Worm (Caenorhabditis elegans): Measurements from ENCODE around the gene nhr-35.
A peak's percentile ranks its signal among the peaks of the same experiment; 100 is the strongest.

nhr-35 gene

ce11 chrX:4532160-4532741 lies at the start of gene nhr-35:
Gene nhr-35 (plus strand): TSS chrX:4532691.
- TF ChIP-seq tra-4 (tag; optimal IDR thresholded peaks at IDR 0.05): no peak
- TF ChIP-seq tbx-11 (GFP tag; IDR thresholded peaks at IDR 0.05): no peak
- TF ChIP-seq hmg-4 (GFP tag; optimal IDR thresholded peaks at IDR 0.05): peak; percentile 19
- TF ChIP-seq scrt-1 (GFP tag; IDR thresholded peaks at IDR 0.05): no peak
- no peak for TF ChIP-seq B0310.2 (tag; optimal IDR thresholded peaks at IDR 0.05)

DNA sequence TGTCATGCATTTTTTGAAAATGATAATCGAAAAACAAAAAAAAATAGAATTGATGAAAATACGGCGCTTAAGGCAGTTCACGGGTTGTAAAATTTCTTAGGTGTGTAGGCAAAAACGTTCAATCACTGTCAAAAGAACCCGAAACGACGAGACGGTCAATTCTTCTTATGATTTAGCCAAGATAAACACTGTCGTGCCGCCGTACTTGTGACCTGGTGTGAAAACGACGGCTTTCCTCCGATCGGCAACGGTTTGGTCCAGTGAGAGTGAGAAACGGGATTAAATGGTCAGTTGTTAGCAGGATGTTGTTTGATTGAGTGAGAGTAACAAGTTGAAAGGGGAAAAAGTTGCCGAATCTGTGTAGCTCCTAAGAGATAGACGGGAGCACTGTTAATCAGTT lies 48.4 kb upstream of the nhr-35 start:
- TF ChIP-seq F13C5.2 (tag; optimal IDR thresholded peaks at IDR 0.05) (no peak), tra-4 (tag; optimal IDR thresholded peaks at IDR 0.05) (no peak), scrt-1 (GFP tag; IDR thresholded peaks at IDR 0.05) (no peak), ceh-36 (tag; optimal IDR thresholded peaks at IDR 0.05) (no peak), sea-1 (GFP tag; conservative IDR thresholded peaks at IDR 0.05) (no peak), hmg-4 (GFP tag; optimal IDR thresholded peaks at IDR 0.05) (no peak), pes-1 (GFP tag; IDR thresholded peaks at IDR 0.05) (no peak), hmbx-1 (tag; optimal IDR thresholded peaks at IDR 0.05) (no peak), ama-1 (optimal IDR thresholded peaks at IDR 0.05) (no peak), hnd-1 (tag; optimal IDR thresholded peaks at IDR 0.05) (no peak), ets-7 (tag; optimal IDR thresholded peaks at IDR 0.05) (no peak)

ce11 chrX:4488807-4489336 lies 43.6 kb upstream of the nhr-35 start, which contains the start of gene ncr-1:
Gene ncr-1 (minus strand): TSS chrX:4488857.
- TF ChIP-seq B0310.2 (tag; optimal IDR thresholded peaks at IDR 0.05): no peak
- TF ChIP-seq tbx-11 (GFP tag; IDR thresholded peaks at IDR 0.05): no peak
- TF ChIP-seq aly-1 (tag; optimal IDR thresholded peaks at IDR 0.05): no peak
- TF ChIP-seq ets-7 (tag; optimal IDR thresholded peaks at IDR 0.05): no peak
- no peak for TF ChIP-seq sea-1 (GFP tag; conservative IDR thresholded peaks at IDR 0.05)

DNA sequence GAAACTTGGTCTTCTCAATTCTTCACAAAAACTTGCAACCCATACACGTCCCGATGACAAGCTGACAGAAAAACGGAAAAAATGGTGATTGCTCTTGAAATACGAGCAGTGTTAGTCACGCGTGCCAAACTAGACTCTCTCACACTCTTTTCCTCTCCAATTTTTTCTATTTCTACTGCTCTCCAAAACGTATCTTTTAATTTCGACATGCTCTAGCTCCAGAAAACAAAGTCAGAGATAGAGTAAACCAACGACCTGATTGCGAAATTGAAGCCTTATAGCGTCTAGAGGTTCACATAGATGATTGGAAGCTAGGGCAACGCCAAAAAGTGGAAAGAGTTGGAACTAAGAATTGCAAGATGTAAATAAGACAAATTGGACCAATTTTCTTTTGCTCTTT lies 42.1 kb upstream of the nhr-35 start:
- TF ChIP-seq ceh-13 (GFP tag; optimal IDR thresholded peaks at IDR 0.05) (no peak), flt-1 (GFP tag; IDR thresholded peaks at IDR 0.05) (no peak), hnd-1 (tag; optimal IDR thresholded peaks at IDR 0.05) (no peak), ama-1 (optimal IDR thresholded peaks at IDR 0.05) (no peak), B0310.2 (tag; optimal IDR thresholded peaks at IDR 0.05) (no peak), hmbx-1 (tag; optimal IDR thresholded peaks at IDR 0.05) (no peak), tra-4 (tag; optimal IDR thresholded peaks at IDR 0.05) (no peak)

DNA sequence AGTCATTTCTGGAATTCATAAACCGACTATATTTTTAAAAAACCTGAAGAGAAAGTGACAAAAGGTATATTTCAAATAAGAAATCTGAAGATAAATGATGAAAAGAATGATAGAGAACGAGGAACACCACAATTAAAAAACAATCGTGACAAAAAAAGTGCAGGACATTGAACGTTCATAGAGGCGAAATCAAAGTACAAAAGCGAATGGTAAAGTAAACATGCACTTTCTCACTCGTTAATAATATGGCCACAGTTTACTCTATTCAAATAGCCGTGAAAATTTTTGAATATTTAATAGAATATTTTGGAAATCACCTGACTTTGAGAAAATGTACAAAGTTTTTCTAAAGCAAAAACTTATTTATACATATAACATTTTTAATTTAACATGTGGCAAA lies 40.3 kb upstream of the nhr-35 start, which contains the start of gene F46H6.5:
F46H6.5 (minus strand) TSS at position 10 of the 400 bp plus-strand sequence.
- TF ChIP-seq aly-1 (tag; optimal IDR thresholded peaks at IDR 0.05): no peak
- TF ChIP-seq B0310.2 (tag; optimal IDR thresholded peaks at IDR 0.05): no peak
- no peak for TF ChIP-seq flt-1 (GFP tag; IDR thresholded peaks at IDR 0.05)
- no peak for TF ChIP-seq tbx-11 (GFP tag; IDR thresholded peaks at IDR 0.05)
- TF ChIP-seq tra-4 (tag; optimal IDR thresholded peaks at IDR 0.05): no peak
- TF ChIP-seq F13C5.2 (tag; optimal IDR thresholded peaks at IDR 0.05): no peak
- TF ChIP-seq hnd-1 (tag; optimal IDR thresholded peaks at IDR 0.05): no peak
- TF ChIP-seq ceh-13 (GFP tag; optimal IDR thresholded peaks at IDR 0.05): no peak
- TF ChIP-seq ceh-36 (tag; optimal IDR thresholded peaks at IDR 0.05): no peak
- TF ChIP-seq pes-1 (GFP tag; IDR thresholded peaks at IDR 0.05): no peak
- TF ChIP-seq tbx-37 (GFP tag; conservative IDR thresholded peaks at IDR 0.05): no peak
- no peak for TF ChIP-seq hmg-4 (GFP tag; optimal IDR thresholded peaks at IDR 0.05)
- TF ChIP-seq ets-7 (tag; optimal IDR thresholded peaks at IDR 0.05): no peak
- no peak for TF ChIP-seq hmbx-1 (tag; optimal IDR thresholded peaks at IDR 0.05)
- TF ChIP-seq scrt-1 (GFP tag; IDR thresholded peaks at IDR 0.05): no peak
- no peak for TF ChIP-seq sea-1 (GFP tag; conservative IDR thresholded peaks at IDR 0.05)
- TF ChIP-seq ama-1 (optimal IDR thresholded peaks at IDR 0.05): no peak

ce11 chrX:4493439-4494006 lies 39.0 kb upstream of the nhr-35 start:
- no peak for TF ChIP-seq ceh-36 (tag; optimal IDR thresholded peaks at IDR 0.05)
- no peak for TF ChIP-seq tra-4 (tag; optimal IDR thresholded peaks at IDR 0.05)
- no peak for TF ChIP-seq aly-1 (tag; optimal IDR thresholded peaks at IDR 0.05)
- TF ChIP-seq tbx-11 (GFP tag; IDR thresholded peaks at IDR 0.05): no peak
- no peak for TF ChIP-seq sea-1 (GFP tag; conservative IDR thresholded peaks at IDR 0.05)
- TF ChIP-seq ets-7 (tag; optimal IDR thresholded peaks at IDR 0.05): no peak
- TF ChIP-seq pes-1 (GFP tag; IDR thresholded peaks at IDR 0.05): no peak
- TF ChIP-seq scrt-1 (GFP tag; IDR thresholded peaks at IDR 0.05): no peak
- TF ChIP-seq hmbx-1 (tag; optimal IDR thresholded peaks at IDR 0.05): no peak
- TF ChIP-seq F13C5.2 (tag; optimal IDR thresholded peaks at IDR 0.05): no peak
- TF ChIP-seq flt-1 (GFP tag; IDR thresholded peaks at IDR 0.05): no peak
- TF ChIP-seq ama-1 (optimal IDR thresholded peaks at IDR 0.05): no peak
- TF ChIP-seq tbx-37 (GFP tag; conservative IDR thresholded peaks at IDR 0.05): no peak
- TF ChIP-seq B0310.2 (tag; optimal IDR thresholded peaks at IDR 0.05): no peak
- no peak for TF ChIP-seq ceh-13 (GFP tag; optimal IDR thresholded peaks at IDR 0.05)
- TF ChIP-seq hmg-4 (GFP tag; optimal IDR thresholded peaks at IDR 0.05): no peak
- no peak for TF ChIP-seq hnd-1 (tag; optimal IDR thresholded peaks at IDR 0.05)

DNA sequence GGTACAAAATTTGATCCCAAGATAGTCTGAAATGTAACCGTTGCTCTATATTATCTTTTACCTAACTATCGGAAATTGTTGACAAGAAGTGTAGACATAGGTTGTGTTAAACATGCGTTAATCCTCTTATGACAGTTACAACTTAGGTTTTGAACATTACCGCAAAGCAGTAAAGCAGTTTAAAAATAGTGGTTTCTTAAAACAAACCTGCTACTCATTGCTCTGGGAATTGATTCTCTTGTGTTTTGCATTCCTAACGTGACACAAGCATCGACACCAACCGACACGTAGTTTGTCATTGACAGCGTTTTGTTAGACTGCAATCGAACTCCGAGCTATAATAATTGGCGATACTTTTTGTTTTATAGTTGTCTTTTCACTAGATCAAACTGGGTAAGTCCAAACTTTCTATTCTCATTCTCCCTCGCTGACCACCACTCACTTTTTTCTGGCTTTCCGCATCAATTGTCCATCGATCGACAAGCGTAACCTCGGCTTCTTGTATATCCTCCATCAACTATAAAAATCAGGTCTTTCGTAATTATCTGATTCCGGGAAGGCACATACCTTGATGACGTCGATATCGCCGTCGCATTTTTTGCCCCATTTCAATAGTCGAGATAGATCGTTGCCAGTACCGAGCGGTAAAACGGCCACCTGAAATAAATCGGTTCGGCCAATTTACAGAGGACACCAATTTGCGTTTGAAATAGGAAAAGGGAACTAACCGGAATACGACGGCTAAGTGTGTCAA lies 36.5 kb upstream of the nhr-35 start:
- TF ChIP-seq ama-1 (optimal IDR thresholded peaks at IDR 0.05): no peak
- TF ChIP-seq ceh-13 (GFP tag; optimal IDR thresholded peaks at IDR 0.05): no peak
- TF ChIP-seq tbx-11 (GFP tag; IDR thresholded peaks at IDR 0.05): no peak
- TF ChIP-seq ceh-36 (tag; optimal IDR thresholded peaks at IDR 0.05): no peak
- no peak for TF ChIP-seq hmg-4 (GFP tag; optimal IDR thresholded peaks at IDR 0.05)
- no peak for TF ChIP-seq aly-1 (tag; optimal IDR thresholded peaks at IDR 0.05)
- no peak for TF ChIP-seq sea-1 (GFP tag; conservative IDR thresholded peaks at IDR 0.05)
- TF ChIP-seq tra-4 (tag; optimal IDR thresholded peaks at IDR 0.05): no peak
- no peak for TF ChIP-seq scrt-1 (GFP tag; IDR thresholded peaks at IDR 0.05)
- no peak for TF ChIP-seq flt-1 (GFP tag; IDR thresholded peaks at IDR 0.05)
- TF ChIP-seq B0310.2 (tag; optimal IDR thresholded peaks at IDR 0.05): no peak
- TF ChIP-seq pes-1 (GFP tag; IDR thresholded peaks at IDR 0.05): no peak
- no peak for TF ChIP-seq F13C5.2 (tag; optimal IDR thresholded peaks at IDR 0.05)
- TF ChIP-seq tbx-37 (GFP tag; conservative IDR thresholded peaks at IDR 0.05): no peak
- no peak for TF ChIP-seq ets-7 (tag; optimal IDR thresholded peaks at IDR 0.05)
- TF ChIP-seq hnd-1 (tag; optimal IDR thresholded peaks at IDR 0.05): no peak
- no peak for TF ChIP-seq hmbx-1 (tag; optimal IDR thresholded peaks at IDR 0.05)

Measured in whole organism, early embryonic.